Fruit fly (Drosophila melanogaster): ENCODE results near the gene Jasper.

Jasper gene

DNA sequence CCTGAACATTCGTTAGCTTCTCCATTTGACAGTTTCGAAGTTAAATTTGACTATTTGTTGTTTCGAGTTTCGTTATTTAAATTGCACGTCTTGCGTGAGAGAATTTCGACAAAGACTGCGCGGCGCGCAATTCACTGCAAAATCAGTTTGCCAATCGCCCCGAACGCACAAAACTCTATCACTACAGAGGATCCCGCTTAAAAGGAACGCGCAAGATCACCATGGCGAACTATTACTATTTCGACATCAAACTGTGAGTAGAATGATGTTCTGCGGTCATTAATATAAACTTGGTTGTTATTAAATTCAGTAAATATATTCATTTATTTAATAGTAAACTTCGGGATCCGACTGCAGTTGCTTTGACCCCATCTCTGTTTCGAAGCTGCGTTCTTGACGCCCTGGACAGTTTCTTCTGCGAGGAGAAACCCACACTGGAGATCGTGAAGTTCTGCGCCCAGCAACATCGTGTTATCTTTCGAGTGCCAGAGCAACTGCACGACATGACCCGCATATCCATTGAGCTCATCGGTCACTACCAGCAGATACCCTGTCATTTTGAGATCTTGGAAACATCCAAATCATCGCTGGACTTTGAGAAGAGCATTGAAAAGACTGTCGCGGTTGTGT is 3.7 kb downstream of the Jasper start, which contains the start of the genes Rpp14b and spn-A (continued):
- TF ChIP-seq otp (GFP tag; IDR thresholded peaks at IDR 0.05) (peak; percentile 34; the same call in 1 of the 3 replicates), p53 (GFP tag; optimal IDR thresholded peaks at IDR 0.05) (no peak), CG12942 (GFP tag; optimal IDR thresholded peaks at IDR 0.05) (no peak), al (GFP tag; IDR thresholded peaks at IDR 0.05) (0 out of 2 replicates have a peak, but pooled peaks have one; percentile 26), dpn (GFP tag; optimal IDR thresholded peaks at IDR 0.05) (no peak), sisA (GFP tag; IDR thresholded peaks at IDR 0.05) (peak; percentile 25; the same call in 1 of the 2 replicates), CG13775 (GFP tag; optimal IDR thresholded peaks at IDR 0.05) (peak; percentile 40), CG3838 (GFP tag; optimal IDR thresholded peaks at IDR 0.05) (no peak), H2.0 (GFP tag; IDR thresholded peaks at IDR 0.05) (peak; percentile 34; the same call in 1 of the 2 replicates), Sry-δ (GFP tag; optimal IDR thresholded peaks at IDR 0.05) (no peak), CG10565 (GFP tag; optimal IDR thresholded peaks at IDR 0.05) (no peak), tgo (GFP tag; IDR thresholded peaks at IDR 0.05) (peak; percentile 35; the same call in 1 of the 3 replicates), chm (GFP tag; IDR thresholded peaks at IDR 0.05) (0 out of 2 replicates have a peak, but pooled peaks have one; percentile 19), Chrac-16 (GFP tag; optimal IDR thresholded peaks at IDR 0.05) (peak; percentile 7), h (optimal IDR thresholded peaks at IDR 0.05) (no peak), CG5953 (GFP tag; IDR thresholded peaks at IDR 0.05) (0 out of 2 replicates have a peak, but pooled peaks have one; percentile 4), HLH4C (GFP tag; IDR thresholded peaks at IDR 0.05; ENCODE audit: partially characterized antibody) (no peak), CG15073 (GFP tag; optimal IDR thresholded peaks at IDR 0.05) (no peak), CG10979 (tag; optimal IDR thresholded peaks at IDR 0.05) (no peak), en (GFP tag; optimal IDR thresholded peaks at IDR 0.05) (no peak), CG15479 (GFP tag; optimal IDR thresholded peaks at IDR 0.05) (peak; percentile 81), sna (GFP tag; IDR thresholded peaks at IDR 0.05; ENCODE audit: partially characterized antibody) (no peak), phol (tag; optimal IDR thresholded peaks at IDR 0.05) (peak; percentile 11), ATbp (GFP tag; optimal IDR thresholded peaks at IDR 0.05) (no peak), Atf6 (GFP tag; IDR thresholded peaks at IDR 0.05) (peak; percentile 26; the same call in 1 of the 2 replicates), CG17912 (GFP tag; optimal IDR thresholded peaks at IDR 0.05) (no peak), dysf (GFP tag; IDR thresholded peaks at IDR 0.05) (no peak), ind (GFP tag; optimal IDR thresholded peaks at IDR 0.05) (peak; percentile 11), Meics (GFP tag; optimal IDR thresholded peaks at IDR 0.05) (peak; percentile 30), CG14965 (GFP tag; optimal IDR thresholded peaks at IDR 0.05; ENCODE audit: borderline replicate concordance) (no peak), nom (GFP tag; optimal IDR thresholded peaks at IDR 0.05) (no peak), CG8478 (optimal IDR thresholded peaks at IDR 0.05) (no peak), CG16815 (GFP tag; optimal IDR thresholded peaks at IDR 0.05) (peak; percentile 17), Hey (tag; optimal IDR thresholded peaks at IDR 0.05) (no peak), CG10543 (GFP tag; optimal IDR thresholded peaks at IDR 0.05) (no peak), Fer1 (GFP tag; optimal IDR thresholded peaks at IDR 0.05) (no peak), CG11560 (tag; IDR thresholded peaks at IDR 0.05) (no peak), CG3163 (GFP tag; optimal IDR thresholded peaks at IDR 0.05) (no peak), CoRest (tag; optimal IDR thresholded peaks at IDR 0.05) (peak; percentile 14), CG6272 (GFP tag; IDR thresholded peaks at IDR 0.05) (no peak), CG9932 (GFP tag; IDR thresholded peaks at IDR 0.05) (peak; percentile 71), Xbp1 (GFP tag; optimal IDR thresholded peaks at IDR 0.05) (peak; percentile 59), CG9727 (GFP tag; optimal IDR thresholded peaks at IDR 0.05) (no peak), CG14441 (GFP tag; IDR thresholded peaks at IDR 0.05) (peak; percentile 41; the same call in 1 of the 2 replicates), ara (GFP tag; IDR thresholded peaks at IDR 0.05) (no peak), CG16863 (GFP tag; optimal IDR thresholded peaks at IDR 0.05) (no peak), maf-S (GFP tag; optimal IDR thresholded peaks at IDR 0.05) (no peak), CG7928 (GFP tag; optimal IDR thresholded peaks at IDR 0.05) (no peak), pb (GFP tag; optimal IDR thresholded peaks at IDR 0.05) (no peak), E2f2 (GFP tag; IDR thresholded peaks at IDR 0.05) (peak; percentile 56), amos (GFP tag; IDR thresholded peaks at IDR 0.05; ENCODE audit: partially characterized antibody) (no peak; the same call in 1 of the 2 replicates)
